Fruit fly (Drosophila melanogaster): Measurements from ENCODE around the gene stc.
A peak's percentile ranks its signal among the peaks of the same experiment; 100 is the strongest.

Gene stc

dm6 chr2L:15107238-15107637, 6.0 kb upstream of the stc start:
- TF ChIP-seq Ets97D (GFP tag; optimal IDR thresholded peaks at IDR 0.05) (no peak), grn (GFP tag; optimal IDR thresholded peaks at IDR 0.05) (peak; percentile 76), CG10366 (GFP tag; IDR thresholded peaks at IDR 0.05) (no peak), ewg (GFP tag; optimal IDR thresholded peaks at IDR 0.05) (no peak), cg (GFP tag; optimal IDR thresholded peaks at IDR 0.05) (no peak), sens-2 (GFP tag; IDR thresholded peaks at IDR 0.05) (no peak), CG15269 (tag; optimal IDR thresholded peaks at IDR 0.05) (peak; percentile 54), Chrac-16 (GFP tag; optimal IDR thresholded peaks at IDR 0.05) (no peak), nom (GFP tag; optimal IDR thresholded peaks at IDR 0.05) (no peak), unpg (GFP tag; optimal IDR thresholded peaks at IDR 0.05) (no peak), Trl (optimal IDR thresholded peaks at IDR 0.05) (no peak), Trl (GFP tag; optimal IDR thresholded peaks at IDR 0.05) (no peak), CG17829 (tag; optimal IDR thresholded peaks at IDR 0.05) (no peak), gce (GFP tag; IDR thresholded peaks at IDR 0.05) (no peak)

- TF ChIP-seq dmrt99B (tag; optimal IDR thresholded peaks at IDR 0.05) (no peak), H2.0 (GFP tag; IDR thresholded peaks at IDR 0.05) (no peak), Nf-YB (GFP tag; optimal IDR thresholded peaks at IDR 0.05) (peak; percentile 94), Gsc (GFP tag; IDR thresholded peaks at IDR 0.05) (no peak), CG30403 (GFP tag; optimal IDR thresholded peaks at IDR 0.05) (no peak), CHES-1-like (GFP tag; optimal IDR thresholded peaks at IDR 0.05) (no peak), Nf-YC (tag; optimal IDR thresholded peaks at IDR 0.05) (peak; percentile 79), row (GFP tag; IDR thresholded peaks at IDR 0.05) (no peak), grau (tag; optimal IDR thresholded peaks at IDR 0.05) (no peak), Ptx1 (GFP tag; IDR thresholded peaks at IDR 0.05) (no peak), CG14441 (GFP tag; IDR thresholded peaks at IDR 0.05) (no peak), Trl (optimal IDR thresholded peaks at IDR 0.05) (peak; percentile 39 to 58), Trl (GFP tag; optimal IDR thresholded peaks at IDR 0.05) (no peak), pnt (GFP tag; optimal IDR thresholded peaks at IDR 0.05) (no peak), ftz-f1 (GFP tag; optimal IDR thresholded peaks at IDR 0.05) (no peak), Pdp1 (GFP tag; optimal IDR thresholded peaks at IDR 0.05) (no peak), D (optimal IDR thresholded peaks at IDR 0.05) (no peak), D (GFP tag; optimal IDR thresholded peaks at IDR 0.05) (no peak), Dll (GFP tag; IDR thresholded peaks at IDR 0.05; ENCODE audit: partially characterized antibody) (0 out of 4 replicates have a peak, but pooled peaks have one; percentile 15), CG7839 (tag; optimal IDR thresholded peaks at IDR 0.05) (no peak), Spps (tag; optimal IDR thresholded peaks at IDR 0.05) (no peak)
Observed at dm6 chr2L:15109145-15109544, 4.1 kb upstream of the stc start, which contains the start of gene CG15269. TSS of gene CG15269 (plus strand) at chr2L:15109405.

- TF ChIP-seq CG10654 (GFP tag; optimal IDR thresholded peaks at IDR 0.05) = no peak
- no peak for TF ChIP-seq HLH4C (GFP tag; IDR thresholded peaks at IDR 0.05; ENCODE audit: partially characterized antibody)
- TF ChIP-seq chinmo (GFP tag; IDR thresholded peaks at IDR 0.05; ENCODE audit: partially characterized antibody) = peak; percentile 87
- TF ChIP-seq Nf-YB (GFP tag; optimal IDR thresholded peaks at IDR 0.05) = peak; percentile 79
- TF ChIP-seq Trl (optimal IDR thresholded peaks at IDR 0.05) = peak; percentile 34 to 37
- no peak for TF ChIP-seq Trl (GFP tag; optimal IDR thresholded peaks at IDR 0.05)
- 0 out of 2 replicates have a peak, but pooled peaks have one; percentile 22 for TF ChIP-seq CG10321 (GFP tag; IDR thresholded peaks at IDR 0.05)
- TF ChIP-seq vvl (GFP tag; IDR thresholded peaks at IDR 0.05) = peak; percentile 87
- peak; percentile 13 for TF ChIP-seq CG1832 (GFP tag; optimal IDR thresholded peaks at IDR 0.05)
- TF ChIP-seq Nf-YC (tag; optimal IDR thresholded peaks at IDR 0.05) = peak; percentile 92
- no peak for TF ChIP-seq CG2116 (GFP tag; optimal IDR thresholded peaks at IDR 0.05)
Observed at dm6 chr2L:15111276-15111675, 2.0 kb upstream of the stc start.

Data from whole organism, embryonic.